Fruit fly (Drosophila melanogaster) whole organism, embryonic: Measurements from ENCODE around the gene CG11593.

Source experiments
- CG10274 ChIP-seq: fragments of 200-800 bp; sonication (Bioruptor generic); optimal IDR thresholded peaks from 3 replicates; lab custom pipeline; 2017; ENCODE audit warnings: missing biosample characterization, mild to moderate bottlenecking, missing genetic modification characterization
- CG10366 ChIP-seq: fragments of 200-800 bp; sonication (Bioruptor generic); IDR thresholded peaks from 2 replicates; pipeline ENCODE4 v1.3.6; 2022; ENCODE audit warnings: missing biosample characterization, missing genetic modification characterization
- CG10543 ChIP-seq: fragments of 200-800 bp; sonication (Bioruptor generic); optimal IDR thresholded peaks from 3 replicates; lab custom pipeline; 2017; ENCODE audit warnings: missing biosample characterization, mild to moderate bottlenecking, missing genetic modification characterization, moderate library complexity
- CG11247 ChIP-seq: fragments of 200-800 bp; sonication (Bioruptor generic); IDR thresholded peaks from 2 replicates; pipeline ENCODE4 v1.3.6; 2022; ENCODE audit warnings: missing biosample characterization, missing genetic modification characterization
- CG12219 ChIP-seq: fragments of 200-800 bp; sonication (Bioruptor generic); optimal IDR thresholded peaks from 3 replicates; lab custom pipeline; 2018; ENCODE audit warnings: missing biosample characterization, mild to moderate bottlenecking, missing genetic modification characterization
- CG12299 ChIP-seq: fragments of 200-800 bp; sonication (Bioruptor generic); optimal IDR thresholded peaks from 2 replicates; lab custom pipeline; 2018; ENCODE audit warnings: missing biosample characterization, mild to moderate bottlenecking, missing genetic modification characterization
- CG12659 ChIP-seq: fragments of 200-800 bp; sonication (Bioruptor generic); optimal IDR thresholded peaks from 3 replicates; lab custom pipeline; 2017; ENCODE audit warnings: mild to moderate bottlenecking, missing biosample characterization, missing genetic modification reagents, missing genetic modification characterization
- CG14014 ChIP-seq: fragments of 200-800 bp; sonication (Bioruptor generic); IDR thresholded peaks from 2 replicates; pipeline ENCODE4 v1.3.6; 2022; ENCODE audit warnings: missing biosample characterization, missing genetic modification characterization
- CG17568 ChIP-seq: fragments of 200-800 bp; sonication (Bioruptor generic); optimal IDR thresholded peaks from 2 replicates; lab custom pipeline; 2018; ENCODE audit warnings: missing biosample characterization, mild to moderate bottlenecking, missing genetic modification characterization, moderate library complexity
- CG18764 ChIP-seq: fragments of 200-800 bp; sonication (Bioruptor generic); optimal IDR thresholded peaks from 3 replicates; lab custom pipeline; 2016; ENCODE audit warnings: missing biosample characterization, missing genetic modification characterization
- CG2116 ChIP-seq: fragments of 200-800 bp; sonication (Bioruptor generic); optimal IDR thresholded peaks from 3 replicates; lab custom pipeline; 2018; ENCODE audit warnings: missing biosample characterization, mild to moderate bottlenecking, missing genetic modification characterization
- CG2712 ChIP-seq: fragments of 200-800 bp; optimal IDR thresholded peaks from 3 replicates; lab custom pipeline; 2019; ENCODE audit warnings: missing biosample characterization, mild to moderate bottlenecking, missing genetic modification characterization, moderate library complexity
- CG31441 ChIP-seq: fragments of 200-800 bp; sonication (Bioruptor generic); IDR thresholded peaks from 2 replicates; pipeline ENCODE4 v1.3.6; 2022; ENCODE audit warnings: missing biosample characterization, missing genetic modification characterization
- CG3847 ChIP-seq: fragments of 200-800 bp; sonication (Bioruptor generic); IDR thresholded peaks from 2 replicates; pipeline ENCODE4 v1.3.6; 2022; ENCODE audit warnings: missing biosample characterization, missing genetic modification characterization
- CG6791 ChIP-seq: fragments of 200-800 bp; sonication (Bioruptor generic); IDR thresholded peaks from 3 replicates; pipeline ENCODE4 v1.3.6; 2022; ENCODE audit warnings: missing biosample characterization, missing genetic modification characterization; ENCODE audit not compliant: partially characterized antibody
- CG9215 ChIP-seq: fragments of 200-800 bp; sonication (Bioruptor generic); IDR thresholded peaks from 2 replicates; pipeline ENCODE4 v1.3.6; 2022; ENCODE audit warnings: missing biosample characterization, missing genetic modification characterization
- D19B ChIP-seq: fragments of 200-800 bp; sonication (Bioruptor generic); optimal IDR thresholded peaks from 2 replicates; lab custom pipeline; 2017; ENCODE audit warnings: missing biosample characterization, mild to moderate bottlenecking, missing genetic modification characterization
- Deaf1 ChIP-seq: fragments of 200-800 bp; optimal IDR thresholded peaks from 3 replicates; lab custom pipeline; 2019; ENCODE audit warnings: missing biosample characterization, mild to moderate bottlenecking, missing genetic modification characterization, moderate library complexity
- Lpt ChIP-seq: fragments of >200 bp; optimal IDR thresholded peaks from 2 replicates; lab custom pipeline; 2018; ENCODE audit warnings: missing biosample characterization, missing genetic modification characterization
- Med ChIP-seq: fragments of 200-800 bp; sonication (Bioruptor generic); peaks from one replicate; lab custom pipeline; 2016; ENCODE audit warnings: missing biosample characterization, missing genetic modification characterization, mild to moderate bottlenecking, inconsistent platforms, moderate library complexity
- NK7.1 ChIP-seq: fragments of 200-800 bp; sonication (Bioruptor generic); optimal IDR thresholded peaks from 3 replicates; lab custom pipeline; 2016; ENCODE audit warnings: missing biosample characterization, missing genetic modification characterization
- Nf-YC ChIP-seq: fragments of 200-800 bp; optimal IDR thresholded peaks from 3 replicates; lab custom pipeline; 2019; ENCODE audit warnings: missing biosample characterization, mild to moderate bottlenecking, missing genetic modification characterization, moderate library complexity
- Oaz ChIP-seq: fragments of 200-800 bp; sonication (Bioruptor generic); IDR thresholded peaks from 2 replicates; pipeline ENCODE4 v1.3.6; 2022; ENCODE audit warnings: missing biosample characterization, missing genetic modification characterization
- ara ChIP-seq: fragments of 200-800 bp; sonication (Bioruptor generic); IDR thresholded peaks from 2 replicates; pipeline ENCODE4 v1.3.6; 2022; ENCODE audit warnings: missing biosample characterization, missing genetic modification characterization
- ato ChIP-seq: fragments of 200-800 bp; sonication (Bioruptor generic); IDR thresholded peaks from 2 replicates; pipeline ENCODE4 v1.3.6; 2022; ENCODE audit warnings: missing biosample characterization, missing genetic modification characterization; ENCODE audit not compliant: partially characterized antibody
- az2 ChIP-seq: fragments of 200-800 bp; sonication (Bioruptor generic); optimal IDR thresholded peaks from 3 replicates; lab custom pipeline; 2016; ENCODE audit warnings: missing biosample characterization, missing genetic modification characterization
- caup ChIP-seq: fragments of 200-800 bp; sonication (Bioruptor generic); optimal IDR thresholded peaks from 3 replicates; lab custom pipeline; 2017; ENCODE audit warnings: missing biosample characterization, mild to moderate bottlenecking, missing genetic modification characterization, moderate library complexity; ENCODE audit not compliant: severe bottlenecking
- chinmo ChIP-seq: fragments of 200-800 bp; sonication (Bioruptor generic); IDR thresholded peaks from 4 replicates; pipeline ENCODE4 v1.3.6; 2022; ENCODE audit warnings: missing biosample characterization, missing genetic modification characterization; ENCODE audit not compliant: partially characterized antibody
- en ChIP-seq: fragments of 200-800 bp; sonication (Bioruptor generic); optimal IDR thresholded peaks from 2 replicates; lab custom pipeline; 2016; ENCODE audit warnings: missing biosample characterization, missing genetic modification characterization
- exex ChIP-seq: fragments of 200-800 bp; sonication (Bioruptor generic); optimal IDR thresholded peaks from 4 replicates; lab custom pipeline; 2018; ENCODE audit warnings: missing biosample characterization, mild to moderate bottlenecking, missing genetic modification characterization, moderate library complexity
- fd96Cb ChIP-seq: fragments of 200-800 bp; sonication (Bioruptor generic); optimal IDR thresholded peaks from 2 replicates; lab custom pipeline; 2018; ENCODE audit warnings: missing biosample characterization, mild to moderate bottlenecking, missing genetic modification characterization, moderate library complexity
- ftz-f1 ChIP-seq: fragments of 200-800 bp; sonication (Bioruptor generic); optimal IDR thresholded peaks from 2 replicates; lab custom pipeline; 2016; ENCODE audit warnings: missing biosample characterization, missing genetic modification characterization
- gem ChIP-seq: fragments of 200-800 bp; sonication (Bioruptor generic); optimal IDR thresholded peaks from 2 replicates; lab custom pipeline; 2019; ENCODE audit warnings: missing biosample characterization, mild to moderate bottlenecking, missing genetic modification characterization, moderate library complexity
- hb ChIP-seq: fragments of 200-800 bp; sonication (Bioruptor generic); IDR thresholded peaks from 3 replicates; pipeline ENCODE4 v1.3.6; 2022; ENCODE audit warnings: missing biosample characterization, missing genetic modification characterization; ENCODE audit not compliant: partially characterized antibody
- hbn ChIP-seq: fragments of 200-800 bp; sonication (Bioruptor generic); IDR thresholded peaks from 2 replicates; pipeline ENCODE4 v1.3.6; 2022; ENCODE audit warnings: missing biosample characterization, missing genetic modification characterization; ENCODE audit not compliant: partially characterized antibody
- hkb ChIP-seq, 2 experiments: fragments of 200-800 bp in 1 of 2; fragments of >200 bp in 1 of 2; sonication (Bioruptor generic) in 1 of 2; IDR thresholded peaks in 1 of 2; optimal IDR thresholded peaks in 1 of 2; 2 replicates each; pipeline versions ENCODE4 v1.3.6 to Lab custom; 2017 to 2022; ENCODE audit warnings: missing biosample characterization in 1 of 2, missing genetic modification characterization in 1 of 2
- ken ChIP-seq: fragments of 200-800 bp; sonication (Bioruptor generic); IDR thresholded peaks from 3 replicates; pipeline ENCODE4 v1.3.6; 2022; ENCODE audit warnings: missing biosample characterization, missing genetic modification characterization
- kni ChIP-seq: fragments of 200-800 bp; sonication (Bioruptor generic); optimal IDR thresholded peaks from 3 replicates; lab custom pipeline; 2017; ENCODE audit warnings: mild to moderate bottlenecking, missing biosample characterization, missing genetic modification reagents, missing genetic modification characterization
- lilli ChIP-seq: fragments of 200-800 bp; sonication (Bioruptor generic); optimal IDR thresholded peaks from 3 replicates; lab custom pipeline; 2016; ENCODE audit warnings: missing biosample characterization, missing genetic modification characterization
- lmd ChIP-seq: fragments of 200-800 bp; sonication (Bioruptor generic); IDR thresholded peaks from 2 replicates; pipeline ENCODE4 v1.3.6; 2022; ENCODE audit warnings: missing biosample characterization, missing genetic modification characterization
- luna ChIP-seq: fragments of 200-800 bp; sonication (Bioruptor generic); optimal IDR thresholded peaks from 2 replicates; lab custom pipeline; 2016; ENCODE audit warnings: missing biosample characterization, missing genetic modification characterization
- nerfin-2 ChIP-seq: fragments of 200-800 bp; sonication (Bioruptor generic); IDR thresholded peaks from 2 replicates; pipeline ENCODE4 v1.3.6; 2022; ENCODE audit warnings: missing biosample characterization, missing genetic modification characterization; ENCODE audit not compliant: partially characterized antibody
- org-1 ChIP-seq: fragments of 200-800 bp; sonication (Bioruptor generic); optimal IDR thresholded peaks from 2 replicates; lab custom pipeline; 2017; ENCODE audit warnings: missing biosample characterization, missing genetic modification characterization
- phol ChIP-seq: fragments of 200-800 bp; sonication (Bioruptor generic); optimal IDR thresholded peaks from 3 replicates; lab custom pipeline; 2018; ENCODE audit warnings: missing biosample characterization, mild to moderate bottlenecking, missing genetic modification characterization, moderate library complexity
- rib ChIP-seq: fragments of 200-800 bp; sonication (Bioruptor generic); IDR thresholded peaks from 2 replicates; pipeline ENCODE4 v1.3.6; 2022; ENCODE audit warnings: missing biosample characterization, missing genetic modification characterization
- sim ChIP-seq: fragments of 200-800 bp; sonication (Bioruptor generic); IDR thresholded peaks from 2 replicates; pipeline ENCODE4 v1.3.6; 2022; ENCODE audit warnings: missing biosample characterization, missing genetic modification characterization
- sr ChIP-seq: fragments of 200-800 bp; sonication (Bioruptor generic); IDR thresholded peaks from 3 replicates; pipeline ENCODE4 v1.3.6; 2022; ENCODE audit warnings: missing biosample characterization, missing genetic modification characterization
- ttk ChIP-seq: fragments of 200-800 bp; sonication (Bioruptor generic); IDR thresholded peaks from 2 replicates; pipeline ENCODE4 v2.1.2; 2022; ENCODE audit warnings: missing biosample characterization, missing genetic modification characterization
- unpg ChIP-seq: fragments of 200-800 bp; sonication (Bioruptor generic); optimal IDR thresholded peaks from 3 replicates; lab custom pipeline; 2018; ENCODE audit warnings: missing biosample characterization, mild to moderate bottlenecking, missing genetic modification characterization, moderate library complexity
- wor ChIP-seq: fragments of 200-800 bp; sonication (Bioruptor generic); IDR thresholded peaks from 2 replicates; pipeline ENCODE4 v1.3.6; 2022; ENCODE audit warnings: missing biosample characterization, missing genetic modification characterization
- zfh2 ChIP-seq: fragments of 200-800 bp; sonication (Bioruptor generic); optimal IDR thresholded peaks from 2 replicates; lab custom pipeline; 2016; ENCODE audit warnings: missing biosample characterization, missing genetic modification characterization

Gene CG11593

dm6 chr3L:4049082-4049481, 8.8 kb upstream of the CG11593 start (continued):
- no peak for TF ChIP-seq wor
- no peak for TF ChIP-seq sr (GFP tag; lab: Robert Waterston, UW)
- TF ChIP-seq ftz-f1 (GFP tag; lab: Kevin White, UChicago) = no peak
- TF ChIP-seq D19B = peak; percentile 13
- TF ChIP-seq lmd (GFP tag; lab: Robert Waterston, UW) = 0 out of 2 replicates have a peak, but pooled peaks have one; percentile 21
- TF ChIP-seq Med (GFP tag; lab: Kevin White, UChicago) = peak; percentile 38
- no peak for TF ChIP-seq sim (GFP tag; lab: Robert Waterston, UW)
- TF ChIP-seq nerfin-2 = no peak
- no peak for TF ChIP-seq hb (GFP tag; lab: Robert Waterston, UW)
- no peak for TF ChIP-seq Deaf1 (tag; lab: Kevin White, UChicago)
- peak; percentile 42; the same call in 1 of the 2 replicates for TF ChIP-seq CG31441 (GFP tag; lab: Robert Waterston, UW)
- TF ChIP-seq lilli = no peak
- TF ChIP-seq CG2712 (tag; lab: Kevin White, UChicago) = peak; percentile 37
- peak; percentile 7 for TF ChIP-seq unpg
- no peak for TF ChIP-seq ara (GFP tag; lab: Robert Waterston, UW)
- TF ChIP-seq en (GFP tag; lab: Kevin White, UChicago) = no peak
- no peak for TF ChIP-seq CG3847 (GFP tag; lab: Robert Waterston, UW)
- no peak for TF ChIP-seq caup
- no peak for TF ChIP-seq CG12659 (GFP tag; lab: Kevin White, UChicago)
- TF ChIP-seq hkb (optimal IDR thresholded peaks at IDR 0.05; lab: Kevin White, UChicago) = no peak
- TF ChIP-seq hkb (GFP tag; IDR thresholded peaks at IDR 0.05; lab: Robert Waterston, UW) = peak; percentile 38; the same call in 1 of the 2 replicates
- TF ChIP-seq CG11247 (GFP tag; lab: Robert Waterston, UW) = no peak
- TF ChIP-seq Lpt (GFP tag; lab: Kevin White, UChicago) = no peak
- no peak for TF ChIP-seq chinmo (GFP tag; lab: Robert Waterston, UW)
- TF ChIP-seq NK7.1 (GFP tag; lab: Kevin White, UChicago) = no peak
- TF ChIP-seq CG2116 (GFP tag; lab: Kevin White, UChicago) = no peak
- TF ChIP-seq ttk (GFP tag; lab: Robert Waterston, UW) = no peak
- no peak for TF ChIP-seq CG6791
- TF ChIP-seq rib (GFP tag; lab: Robert Waterston, UW) = no peak
- TF ChIP-seq CG9215 (GFP tag; lab: Robert Waterston, UW) = no peak
- TF ChIP-seq az2 (GFP tag; lab: Kevin White, UChicago) = no peak
- no peak for TF ChIP-seq hbn (GFP tag; lab: Robert Waterston, UW)
- TF ChIP-seq luna = no peak
- TF ChIP-seq CG18764 (GFP tag; lab: Kevin White, UChicago) = no peak
- no peak for TF ChIP-seq ken (GFP tag; lab: Robert Waterston, UW)
- no peak for TF ChIP-seq fd96Cb (tag; lab: Kevin White, UChicago)
- TF ChIP-seq CG10274 = no peak
- no peak for TF ChIP-seq zfh2
- no peak for TF ChIP-seq CG12299 (tag; lab: Kevin White, UChicago)
- peak; percentile 2 for TF ChIP-seq phol (tag; lab: Kevin White, UChicago)
- no peak for TF ChIP-seq CG10366 (GFP tag; lab: Robert Waterston, UW)
- no peak for TF ChIP-seq CG17568
- TF ChIP-seq CG10543 = no peak
- TF ChIP-seq Oaz (GFP tag; lab: Robert Waterston, UW) = no peak
- TF ChIP-seq Nf-YC (tag; lab: Kevin White, UChicago) = no peak
- peak; percentile 44 for TF ChIP-seq gem
- no peak for TF ChIP-seq kni (GFP tag; lab: Kevin White, UChicago)
- TF ChIP-seq CG12219 (GFP tag; lab: Kevin White, UChicago) = no peak
- TF ChIP-seq exex (tag; lab: Kevin White, UChicago) = no peak
- no peak for TF ChIP-seq org-1 (GFP tag; lab: Kevin White, UChicago)
- TF ChIP-seq CG14014 (GFP tag; lab: Robert Waterston, UW) = no peak
- no peak for TF ChIP-seq ato (GFP tag; lab: Robert Waterston, UW)
